Fruit fly (Drosophila melanogaster) whole organism, prepupa: Measurements from ENCODE around the gene RpL36A.

Experiments used
- Blimp-1 ChIP-seq: fragments of 200-800 bp; sonication (Bioruptor generic); optimal IDR thresholded peaks from 3 replicates; lab custom pipeline; 2017; ENCODE audit warnings: missing biosample characterization, missing genetic modification characterization, mild to moderate bottlenecking, moderate library complexity, missing genetic modification reagents
- CG10669 ChIP-seq: fragments of 200-800 bp; sonication (Bioruptor generic); optimal IDR thresholded peaks from 3 replicates; lab custom pipeline; 2018; ENCODE audit warnings: missing biosample characterization, mild to moderate bottlenecking, missing genetic modification characterization, moderate library complexity
- CG11294 ChIP-seq: fragments of 200-800 bp; sonication (Bioruptor generic); IDR thresholded peaks from 2 replicates; pipeline ENCODE4 v1.3.6; 2022; ENCODE audit warnings: missing biosample characterization, missing genetic modification characterization
- CG11762 ChIP-seq: fragments of 200-800 bp; sonication (Bioruptor generic); optimal IDR thresholded peaks from 3 replicates; lab custom pipeline; 2016; ENCODE audit warnings: missing biosample characterization, missing genetic modification characterization; ENCODE audit not compliant: insufficient read depth
- CG11902 ChIP-seq: fragments of 200-800 bp; sonication (Bioruptor generic); optimal IDR thresholded peaks from 3 replicates; lab custom pipeline; 2016; ENCODE audit warnings: missing biosample characterization, missing genetic modification characterization
- CG15336 ChIP-seq: fragments of 200-800 bp; sonication (Bioruptor generic); IDR thresholded peaks from 2 replicates; pipeline ENCODE4 v1.3.6; 2022; ENCODE audit warnings: missing biosample characterization, missing genetic modification characterization
- CG3032 ChIP-seq: fragments of 200-800 bp; optimal IDR thresholded peaks from 2 replicates; lab custom pipeline; 2019; ENCODE audit warnings: missing biosample characterization, mild to moderate bottlenecking, missing genetic modification characterization, moderate library complexity
- CG31627 ChIP-seq: fragments of 200-800 bp; sonication (Bioruptor generic); optimal IDR thresholded peaks from 3 replicates; lab custom pipeline; 2016; ENCODE audit warnings: missing biosample characterization, missing genetic modification characterization
- CG32006 ChIP-seq: fragments of 200-800 bp; sonication (Bioruptor generic); optimal IDR thresholded peaks from 3 replicates; lab custom pipeline; 2017; ENCODE audit warnings: missing biosample characterization, mild to moderate bottlenecking, missing genetic modification characterization
- CG3919 ChIP-seq: fragments of 200-800 bp; sonication (Bioruptor generic); optimal IDR thresholded peaks from 3 replicates; lab custom pipeline; 2016; ENCODE audit warnings: missing biosample characterization, missing genetic modification characterization
- CG4318 ChIP-seq: fragments of 200-800 bp; sonication (Bioruptor generic); optimal IDR thresholded peaks from 3 replicates; lab custom pipeline; 2017; ENCODE audit warnings: missing biosample characterization, mild to moderate bottlenecking, missing genetic modification characterization
- CG6276 ChIP-seq: fragments of 200-800 bp; sonication (Bioruptor generic); optimal IDR thresholded peaks from 2 replicates; lab custom pipeline; 2017; ENCODE audit warnings: missing biosample characterization, mild to moderate bottlenecking, missing genetic modification characterization
- CG6792 ChIP-seq: fragments of 200-800 bp; sonication (Bioruptor generic); optimal IDR thresholded peaks from 3 replicates; lab custom pipeline; 2016; ENCODE audit warnings: missing biosample characterization, missing genetic modification characterization
- CG6808 ChIP-seq: fragments of 200-800 bp; sonication (Bioruptor generic); optimal IDR thresholded peaks from 3 replicates; lab custom pipeline; 2017; ENCODE audit warnings: missing biosample characterization, missing genetic modification characterization, mild to moderate bottlenecking, moderate library complexity, missing genetic modification reagents
- CG6854 ChIP-seq: fragments of 200-800 bp; sonication (Bioruptor generic); optimal IDR thresholded peaks from 2 replicates; lab custom pipeline; 2017; ENCODE audit warnings: missing biosample characterization, mild to moderate bottlenecking, missing genetic modification characterization
- CG8319 ChIP-seq: fragments of 200-800 bp; sonication (Bioruptor generic); optimal IDR thresholded peaks from 3 replicates; lab custom pipeline; 2016; ENCODE audit warnings: missing biosample characterization, missing genetic modification characterization
- CG9139 ChIP-seq: fragments of 200-800 bp; sonication (Bioruptor generic); optimal IDR thresholded peaks from 3 replicates; lab custom pipeline; 2017; ENCODE audit warnings: missing biosample characterization, mild to moderate bottlenecking, missing genetic modification characterization
- Eip75B ChIP-seq: fragments of 200-800 bp; sonication (Bioruptor generic); optimal IDR thresholded peaks from 3 replicates; lab custom pipeline; 2016; ENCODE audit warnings: missing biosample characterization, missing genetic modification characterization
- Eip78C ChIP-seq: fragments of 200-800 bp; sonication (Bioruptor generic); peaks from one replicate; lab custom pipeline; 2016; ENCODE audit warnings: missing biosample characterization, missing genetic modification characterization
- Eip93F ChIP-seq: fragments of 200-800 bp; sonication (Bioruptor generic); optimal IDR thresholded peaks from 2 replicates; lab custom pipeline; 2016; ENCODE audit warnings: missing biosample characterization, mild to moderate bottlenecking, missing genetic modification characterization
- Ets21C ChIP-seq: fragments of 200-800 bp; sonication (Bioruptor generic); optimal IDR thresholded peaks from 3 replicates; lab custom pipeline; 2016; ENCODE audit warnings: missing biosample characterization, missing genetic modification characterization
- Ets96B ChIP-seq: fragments of 200-800 bp; optimal IDR thresholded peaks from 2 replicates; lab custom pipeline; 2019; ENCODE audit warnings: missing biosample characterization, mild to moderate bottlenecking, missing genetic modification characterization, moderate library complexity
- Gug ChIP-seq: fragments of 200-800 bp; sonication (Bioruptor generic); IDR thresholded peaks from 2 replicates; pipeline ENCODE4 v1.3.6; 2022; ENCODE audit warnings: missing biosample characterization, missing genetic modification characterization
- Hr38 ChIP-seq: sonication (Bioruptor generic); optimal IDR thresholded peaks from 2 replicates; lab custom pipeline; 2016; ENCODE audit warnings: missing biosample characterization, missing genetic modification characterization
- Hr39 ChIP-seq: fragments of 200-800 bp; sonication (Bioruptor generic); optimal IDR thresholded peaks from 2 replicates; lab custom pipeline; 2016; ENCODE audit warnings: missing biosample characterization, missing genetic modification characterization
- Lpt ChIP-seq: fragments of 200-800 bp; sonication (Bioruptor generic); optimal IDR thresholded peaks from 3 replicates; lab custom pipeline; 2016; ENCODE audit warnings: missing biosample characterization, missing genetic modification characterization
- Met ChIP-seq: fragments of 200-800 bp; sonication (Bioruptor generic); optimal IDR thresholded peaks from 3 replicates; lab custom pipeline; 2016; ENCODE audit warnings: missing biosample characterization, missing genetic modification characterization
- Smox ChIP-seq: fragments of 200-800 bp; sonication (Bioruptor generic); optimal IDR thresholded peaks from 3 replicates; lab custom pipeline; 2016; ENCODE audit warnings: missing biosample characterization, missing genetic modification characterization
- Sox102F ChIP-seq: fragments of 200-800 bp; sonication (Bioruptor generic); optimal IDR thresholded peaks from 2 replicates; lab custom pipeline; 2016; ENCODE audit warnings: missing biosample characterization, mild to moderate bottlenecking, missing genetic modification characterization
- Sox15 ChIP-seq: fragments of 200-800 bp; sonication (Bioruptor generic); optimal IDR thresholded peaks from 3 replicates; lab custom pipeline; 2016; ENCODE audit warnings: missing biosample characterization, missing genetic modification characterization
- achi ChIP-seq: fragments of 200-800 bp; sonication (Bioruptor generic); optimal IDR thresholded peaks from 3 replicates; lab custom pipeline; 2016; ENCODE audit warnings: missing biosample characterization, missing genetic modification characterization
- cyc ChIP-seq: fragments of 200-800 bp; sonication (Bioruptor generic); optimal IDR thresholded peaks from 3 replicates; lab custom pipeline; 2016; ENCODE audit warnings: missing biosample characterization, missing genetic modification characterization
- dsx ChIP-seq: fragments of 200-800 bp; optimal IDR thresholded peaks from 3 replicates; lab custom pipeline; 2019; ENCODE audit warnings: missing biosample characterization, mild to moderate bottlenecking, missing genetic modification characterization, moderate library complexity; ENCODE audit not compliant: poor library complexity, severe bottlenecking
- eg ChIP-seq: fragments of 200-800 bp; sonication (Bioruptor generic); IDR thresholded peaks from 3 replicates; pipeline ENCODE4 v1.3.6; 2022; ENCODE audit warnings: missing biosample characterization, missing genetic modification characterization
- fd59A ChIP-seq: fragments of 200-800 bp; sonication (Bioruptor generic); optimal IDR thresholded peaks from 2 replicates; lab custom pipeline; 2017; ENCODE audit warnings: missing biosample characterization, mild to moderate bottlenecking, missing genetic modification characterization, missing genetic modification reagents
- fd85E ChIP-seq: fragments of 200-800 bp; sonication (Bioruptor generic); optimal IDR thresholded peaks from 3 replicates; lab custom pipeline; 2016; ENCODE audit warnings: missing biosample characterization, missing genetic modification characterization
- net ChIP-seq: fragments of 200-800 bp; sonication (Bioruptor generic); optimal IDR thresholded peaks from 3 replicates; lab custom pipeline; 2016; ENCODE audit warnings: missing biosample characterization, missing genetic modification characterization
- pdm3 ChIP-seq: fragments of 200-800 bp; sonication (Bioruptor generic); optimal IDR thresholded peaks from 3 replicates; lab custom pipeline; 2016; ENCODE audit warnings: missing biosample characterization, missing genetic modification characterization
- salr ChIP-seq, 2 experiments: fragments of 200-800 bp; sonication (Bioruptor generic); optimal IDR thresholded peaks; 3 replicates each; lab custom pipeline; 2016 to 2018; ENCODE audit warnings: missing biosample characterization in 2 of 2, missing genetic modification characterization in 2 of 2, mild to moderate bottlenecking in 1 of 2
- spab ChIP-seq: fragments of 200-800 bp; sonication (Bioruptor generic); optimal IDR thresholded peaks from 2 replicates; lab custom pipeline; 2017; ENCODE audit warnings: missing biosample characterization, mild to moderate bottlenecking, missing genetic modification characterization, missing genetic modification reagents
- ss ChIP-seq, 2 experiments: fragments of 200-800 bp; sonication (Bioruptor generic); optimal IDR thresholded peaks; 2 replicates in 1 of 2; 3 replicates in 1 of 2; lab custom pipeline; 2017 to 2018; ENCODE audit warnings: mild to moderate bottlenecking in 2 of 2, missing biosample characterization in 2 of 2, missing genetic modification characterization in 2 of 2, moderate library complexity in 1 of 2
- vri ChIP-seq: fragments of 200-800 bp; sonication (Bioruptor generic); optimal IDR thresholded peaks from 3 replicates; lab custom pipeline; 2016; ENCODE audit warnings: missing biosample characterization, mild to moderate bottlenecking, missing genetic modification characterization

RpL36A gene

DNA sequence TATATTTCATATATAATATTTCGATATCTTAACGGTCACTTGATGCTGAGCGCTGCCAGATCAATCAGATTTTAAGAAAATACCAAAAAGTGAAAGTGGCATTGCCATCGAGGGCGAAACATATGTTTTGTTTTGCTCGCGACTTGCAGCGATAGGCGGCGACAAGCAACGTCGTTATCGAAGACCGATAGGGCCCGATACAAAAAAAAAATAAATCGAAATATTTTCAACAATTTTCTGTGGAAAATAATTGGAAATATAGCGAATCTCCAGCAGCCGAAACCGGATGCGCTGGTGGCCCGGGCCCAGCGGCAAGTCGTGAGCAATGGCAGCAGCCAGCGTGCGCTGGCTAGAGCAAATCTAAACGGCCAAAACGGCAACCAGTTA is 566 bp upstream of the RpL36A start, which contains the start of gene Megf8:
TSS of gene Megf8 (plus strand) at position 190 of the 387 bp plus-strand sequence.
- no peak for TF ChIP-seq Lpt (GFP tag; lab: Kevin White, UChicago)
- no peak for TF ChIP-seq CG11294
- peak; percentile 100 for TF ChIP-seq Blimp-1 (GFP tag; lab: Kevin White, UChicago)
- no peak for TF ChIP-seq ss (GFP tag; optimal IDR thresholded peaks at IDR 0.05; lab: Kevin White, UChicago)
- TF ChIP-seq achi, result no peak
- TF ChIP-seq CG6276 (GFP tag; lab: Kevin White, UChicago), result no peak

DNA sequence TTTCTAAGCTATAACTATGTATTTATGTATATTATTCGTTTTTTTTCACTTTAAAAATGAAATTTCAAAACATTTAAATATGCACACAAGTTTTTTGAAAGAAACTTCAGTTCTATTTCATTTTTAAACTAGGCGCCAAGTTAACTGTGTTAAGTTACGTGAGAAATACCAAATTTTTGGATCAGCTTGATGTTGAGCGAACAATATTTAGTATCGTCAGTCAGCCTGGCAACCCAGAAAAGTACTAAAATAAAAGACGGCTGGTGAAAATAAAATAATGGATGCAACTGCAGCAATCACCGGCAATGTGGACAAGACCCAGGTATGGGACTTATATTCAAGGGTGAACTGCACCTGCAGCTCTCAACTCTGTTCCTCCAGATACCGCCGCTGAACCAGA is 1.8 kb downstream of the RpL36A start, which contains the start of gene CCDC53:
TSS of gene CCDC53 (plus strand) at position 235 of the 400 bp plus-strand sequence.
- TF ChIP-seq Met (no peak), cyc (GFP tag; lab: Kevin White, UChicago) (no peak), achi (no peak), CG15336 (GFP tag; lab: Robert Waterston, UW) (no peak), CG6808 (GFP tag; lab: Kevin White, UChicago) (no peak), Ets21C (GFP tag; lab: Kevin White, UChicago) (no peak), salr (GFP tag; optimal IDR thresholded peaks at IDR 0.05; lab: Kevin White, UChicago) (no peak), fd85E (GFP tag; lab: Kevin White, UChicago) (no peak), Eip93F (GFP tag; lab: Kevin White, UChicago) (no peak), eg (no peak), Lpt (GFP tag; lab: Kevin White, UChicago) (no peak), CG6276 (GFP tag; lab: Kevin White, UChicago) (no peak), Sox15 (GFP tag; lab: Kevin White, UChicago) (no peak), CG3032 (tag; lab: Kevin White, UChicago) (no peak), net (GFP tag; lab: Kevin White, UChicago) (no peak), Ets96B (tag; lab: Kevin White, UChicago) (no peak), Eip78C (no peak), CG6792 (GFP tag; lab: Kevin White, UChicago) (no peak), Gug (no peak)

DNA sequence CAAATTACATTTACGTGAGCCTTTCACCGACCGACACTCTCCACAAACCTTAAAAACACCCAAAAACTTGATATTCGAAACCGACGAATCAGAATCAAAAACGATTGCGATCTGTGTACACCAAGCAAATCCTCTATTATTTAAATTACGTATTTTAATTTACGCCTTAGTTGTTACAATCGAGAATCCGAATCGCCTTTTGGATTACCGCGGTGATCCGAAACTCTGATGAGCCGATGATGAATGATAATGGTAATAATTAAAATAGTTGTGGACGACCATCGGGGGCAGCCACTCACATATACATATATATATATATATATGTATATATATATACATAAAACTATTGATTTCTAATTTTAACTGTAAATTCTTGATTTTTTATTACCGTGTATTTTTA is 3.0 kb downstream of the RpL36A start, which contains the start of gene CG7367:
TSS of gene CG7367 (minus strand) at position 101 of the 400 bp plus-strand sequence.
- no peak for TF ChIP-seq fd59A (GFP tag; lab: Kevin White, UChicago)
- TF ChIP-seq Met, result no peak
- TF ChIP-seq CG4318 (GFP tag; lab: Kevin White, UChicago), result no peak
- no peak for TF ChIP-seq spab (GFP tag; lab: Kevin White, UChicago)
- TF ChIP-seq CG10669, result no peak
- no peak for TF ChIP-seq Hr38 (GFP tag; lab: Kevin White, UChicago)
- no peak for TF ChIP-seq achi
- TF ChIP-seq Sox102F (GFP tag; lab: Kevin White, UChicago), result no peak
- TF ChIP-seq net (GFP tag; lab: Kevin White, UChicago), result no peak
- TF ChIP-seq CG6854, result no peak

DNA sequence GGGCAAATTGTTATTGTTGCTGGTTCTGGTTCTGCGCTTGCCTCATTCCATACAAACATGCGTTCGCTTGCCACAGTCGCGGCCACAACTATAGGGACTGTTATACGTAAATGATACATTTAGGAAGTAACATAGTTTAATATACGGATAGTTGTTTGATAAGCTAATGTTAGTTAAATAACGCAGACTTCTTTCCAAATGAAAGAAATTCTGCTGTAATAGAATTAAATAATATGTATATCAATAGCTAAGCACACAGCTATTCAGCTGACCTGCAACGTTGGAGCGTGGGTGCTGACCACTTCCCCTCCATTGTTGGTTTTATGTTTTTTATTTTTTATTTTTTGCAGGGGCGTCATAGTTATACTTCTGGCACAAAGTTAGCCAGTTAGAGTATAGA is 8.0 kb downstream of the RpL36A start:
- TF ChIP-seq CG3032 (tag; lab: Kevin White, UChicago) (peak; percentile 36), CG6808 (GFP tag; lab: Kevin White, UChicago) (peak; percentile 22), CG6276 (GFP tag; lab: Kevin White, UChicago) (no peak), CG9139 (GFP tag; lab: Kevin White, UChicago) (no peak), Hr39 (peak; percentile 39), CG10669 (no peak), cyc (GFP tag; lab: Kevin White, UChicago) (peak; percentile 23), vri (peak; percentile 22), CG11762 (GFP tag; lab: Kevin White, UChicago) (peak; percentile 28), Ets96B (tag; lab: Kevin White, UChicago) (peak; percentile 45), Met (no peak), Smox (GFP tag; lab: Kevin White, UChicago) (peak; percentile 23), CG15336 (GFP tag; lab: Robert Waterston, UW) (peak; percentile 91), Hr38 (GFP tag; lab: Kevin White, UChicago) (no peak), Sox15 (GFP tag; lab: Kevin White, UChicago) (peak; percentile 2), fd59A (GFP tag; lab: Kevin White, UChicago) (peak; percentile 37), eg (peak; percentile 91), CG32006 (peak; percentile 85), CG11902 (GFP tag; lab: Kevin White, UChicago) (no peak), Eip78C (peak; percentile 86), CG3919 (GFP tag; lab: Kevin White, UChicago) (peak; percentile 44), Gug (peak; percentile 65), ss (GFP tag; optimal IDR thresholded peaks at IDR 0.05; lab: Kevin White, UChicago) (peak in 1 of 2 experiments; percentile 52), CG11294 (peak; percentile 47; the same call in 1 of the 2 replicates), CG8319 (GFP tag; lab: Kevin White, UChicago) (no peak), fd85E (GFP tag; lab: Kevin White, UChicago) (no peak), CG31627 (GFP tag; lab: Kevin White, UChicago) (peak; percentile 39), CG4318 (GFP tag; lab: Kevin White, UChicago) (no peak), dsx (GFP tag; lab: Kevin White, UChicago) (peak; percentile 57), pdm3 (peak; percentile 66), Eip75B (GFP tag; lab: Kevin White, UChicago) (peak; percentile 63)
